Fruit fly (Drosophila melanogaster): Measurements from ENCODE around the gene CG14154.

The CG14154 gene

DNA sequence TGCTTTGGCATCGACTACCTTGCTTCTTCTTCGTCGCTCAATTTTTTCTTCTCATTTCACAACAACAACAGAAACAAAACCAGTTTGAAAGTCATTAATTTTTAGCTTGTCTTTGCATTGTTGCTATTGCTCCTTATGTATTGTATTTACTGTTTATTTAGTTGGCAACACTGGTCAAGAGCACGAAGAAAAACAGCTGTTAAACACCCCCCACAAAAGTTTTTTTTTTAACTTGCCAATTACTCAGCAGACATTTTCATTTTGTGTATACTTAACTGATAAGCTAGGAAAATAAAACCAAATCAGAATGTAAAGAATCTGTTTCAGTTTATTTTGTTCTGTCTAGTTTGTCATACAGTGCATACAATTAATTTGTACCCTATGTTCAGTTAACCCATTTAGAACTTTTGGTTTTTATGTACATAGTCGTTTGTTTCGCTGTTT is 38.0 kb downstream of the CG14154 start:
- TF ChIP-seq h (optimal IDR thresholded peaks at IDR 0.05), result no peak
- TF ChIP-seq ttk (optimal IDR thresholded peaks at IDR 0.05), result no peak
- TF ChIP-seq Myc (optimal IDR thresholded peaks at IDR 0.05), result no peak
- no peak for TF ChIP-seq Sin3A (optimal IDR thresholded peaks at IDR 0.05)
- no peak for TF ChIP-seq psq (optimal IDR thresholded peaks at IDR 0.05)

DNA sequence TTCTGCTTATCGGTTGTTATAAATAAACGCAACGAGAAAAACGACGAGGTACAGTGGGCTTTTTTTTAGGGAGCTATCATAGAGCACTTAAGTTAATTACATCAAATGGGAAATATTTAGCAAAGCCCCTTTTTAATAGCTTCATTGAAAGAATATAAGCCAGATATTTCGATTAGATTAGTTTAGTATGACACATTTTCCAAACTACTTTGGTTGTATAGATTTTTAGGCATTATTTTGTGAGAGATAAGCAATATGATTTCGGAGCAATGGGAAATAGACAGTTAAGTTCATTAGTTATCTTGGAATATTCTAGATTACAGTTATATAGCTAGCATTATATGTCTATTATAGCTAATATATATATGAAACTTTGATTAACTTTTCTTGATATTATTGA is 38.5 kb downstream of the CG14154 start:
- TF ChIP-seq Myc (optimal IDR thresholded peaks at IDR 0.05), result no peak
- TF ChIP-seq insv (optimal IDR thresholded peaks at IDR 0.05), result no peak
- no peak for TF ChIP-seq Sin3A (optimal IDR thresholded peaks at IDR 0.05)
- no peak for TF ChIP-seq psq (optimal IDR thresholded peaks at IDR 0.05)
- no peak for TF ChIP-seq h (optimal IDR thresholded peaks at IDR 0.05)
- TF ChIP-seq ttk (optimal IDR thresholded peaks at IDR 0.05), result no peak

DNA sequence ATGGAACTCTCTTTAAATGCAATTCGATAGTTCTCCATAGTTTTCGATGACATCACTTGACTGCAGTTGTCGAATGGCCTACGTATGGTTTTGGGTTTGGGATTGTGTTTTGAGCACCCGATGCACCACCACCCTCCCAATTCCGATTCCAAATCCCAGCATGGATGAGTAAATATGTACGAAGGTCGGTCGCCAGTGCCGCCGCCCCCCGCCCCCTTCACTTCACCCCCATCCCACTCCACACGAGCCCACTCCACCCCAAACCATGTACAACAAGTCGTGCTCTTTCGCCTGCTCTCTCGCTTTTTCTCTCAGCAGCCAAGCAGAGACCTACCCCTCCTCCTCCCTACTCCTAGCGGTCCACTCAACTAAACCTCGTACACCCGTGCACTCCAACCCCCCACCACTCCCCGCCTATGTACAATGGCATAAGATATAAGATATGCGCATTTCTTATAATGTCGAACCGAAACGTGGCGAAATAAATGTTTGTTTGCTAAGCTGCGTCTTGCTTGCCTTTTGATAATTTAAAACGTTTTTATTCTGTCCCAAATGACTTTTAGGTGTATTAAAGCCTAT is 39.1 kb downstream of the CG14154 start:
- TF ChIP-seq Sin3A (optimal IDR thresholded peaks at IDR 0.05) (no peak), psq (optimal IDR thresholded peaks at IDR 0.05) (no peak), insv (optimal IDR thresholded peaks at IDR 0.05) (no peak), h (optimal IDR thresholded peaks at IDR 0.05) (no peak), ttk (optimal IDR thresholded peaks at IDR 0.05) (no peak), Myc (optimal IDR thresholded peaks at IDR 0.05) (no peak)

DNA sequence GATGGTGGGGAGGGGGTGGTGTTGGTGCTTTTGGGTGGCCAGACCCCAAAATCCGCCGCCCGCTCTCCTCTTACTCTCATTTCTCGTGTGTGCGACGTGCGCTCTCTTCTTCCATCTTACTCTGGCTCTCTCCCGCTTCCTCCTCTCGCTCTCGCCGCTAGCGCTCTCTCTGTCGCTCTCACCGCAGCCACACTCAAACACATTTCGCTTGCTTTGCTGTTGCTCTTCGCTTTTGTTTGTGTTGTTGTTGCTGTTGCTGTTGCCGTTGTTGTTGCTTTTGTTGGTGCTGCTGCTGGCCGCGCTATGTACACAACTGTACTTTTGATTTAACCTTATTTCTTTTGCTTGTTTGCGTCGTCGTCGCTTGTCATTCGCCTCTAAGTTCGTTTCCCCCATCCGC is 40.1 kb downstream of the CG14154 start:
- TF ChIP-seq ttk (optimal IDR thresholded peaks at IDR 0.05), result no peak
- no peak for TF ChIP-seq Myc (optimal IDR thresholded peaks at IDR 0.05)
- TF ChIP-seq Sin3A (optimal IDR thresholded peaks at IDR 0.05), result no peak
- no peak for TF ChIP-seq insv (optimal IDR thresholded peaks at IDR 0.05)
- no peak for TF ChIP-seq h (optimal IDR thresholded peaks at IDR 0.05)
- no peak for TF ChIP-seq psq (optimal IDR thresholded peaks at IDR 0.05)

DNA sequence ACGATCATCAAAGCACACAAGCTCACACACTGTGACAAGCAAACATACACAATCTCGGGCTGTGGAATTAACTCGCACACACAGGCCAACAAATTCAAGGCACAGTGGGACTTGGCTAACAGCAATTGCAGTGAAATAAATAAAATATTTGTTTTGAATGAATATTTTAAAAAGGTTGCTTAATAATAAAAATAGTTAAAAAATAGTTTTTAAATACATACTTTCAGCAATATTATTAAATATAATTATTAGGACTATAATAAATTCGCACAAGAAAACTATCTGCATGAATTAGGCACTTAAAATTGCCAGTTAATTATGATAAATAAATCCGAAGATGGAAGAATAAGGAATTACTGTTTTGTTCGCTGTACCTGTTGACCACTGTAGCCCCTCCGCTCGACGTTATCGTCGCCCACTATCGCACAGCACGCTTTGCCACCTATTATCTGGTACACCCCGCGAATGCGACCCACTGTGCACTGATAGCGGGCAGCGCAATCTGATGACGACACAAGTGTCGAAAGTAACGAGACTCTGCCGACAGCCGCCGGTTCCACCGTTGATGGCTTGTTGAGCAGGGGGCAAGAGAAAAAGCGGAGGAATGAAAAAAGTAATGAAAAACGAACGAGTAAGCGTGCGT is 41.2 kb downstream of the CG14154 start:
- TF ChIP-seq Sin3A (optimal IDR thresholded peaks at IDR 0.05) (no peak), insv (optimal IDR thresholded peaks at IDR 0.05) (no peak), psq (optimal IDR thresholded peaks at IDR 0.05) (no peak), ttk (optimal IDR thresholded peaks at IDR 0.05) (no peak), h (optimal IDR thresholded peaks at IDR 0.05) (no peak), Myc (optimal IDR thresholded peaks at IDR 0.05) (no peak)

DNA sequence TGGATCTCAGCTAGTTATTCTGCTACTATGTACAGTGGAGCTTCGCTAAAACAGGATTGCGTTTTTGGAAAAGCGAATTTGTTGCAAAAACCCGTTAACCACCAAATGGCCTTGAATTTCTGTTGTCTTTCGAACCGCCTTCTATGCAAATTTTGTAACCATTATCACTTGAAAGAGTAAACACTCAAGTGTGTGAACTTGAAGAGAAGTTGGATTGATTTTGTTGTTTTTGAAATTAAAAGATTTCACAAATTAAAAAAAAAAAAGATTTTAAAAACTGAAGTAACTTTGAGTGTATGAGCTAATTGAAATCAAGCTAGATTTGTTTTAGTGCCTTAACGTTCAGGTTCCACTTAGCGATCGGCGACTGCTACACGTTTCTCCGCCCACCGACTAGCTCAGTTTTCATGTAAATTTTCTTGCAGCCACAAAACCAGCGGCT is 42.2 kb downstream of the CG14154 start:
- TF ChIP-seq psq (optimal IDR thresholded peaks at IDR 0.05), result no peak
- no peak for TF ChIP-seq Myc (optimal IDR thresholded peaks at IDR 0.05)
- no peak for TF ChIP-seq ttk (optimal IDR thresholded peaks at IDR 0.05)
- no peak for TF ChIP-seq h (optimal IDR thresholded peaks at IDR 0.05)
- TF ChIP-seq Sin3A (optimal IDR thresholded peaks at IDR 0.05), result no peak
- no peak for TF ChIP-seq insv (optimal IDR thresholded peaks at IDR 0.05)

DNA sequence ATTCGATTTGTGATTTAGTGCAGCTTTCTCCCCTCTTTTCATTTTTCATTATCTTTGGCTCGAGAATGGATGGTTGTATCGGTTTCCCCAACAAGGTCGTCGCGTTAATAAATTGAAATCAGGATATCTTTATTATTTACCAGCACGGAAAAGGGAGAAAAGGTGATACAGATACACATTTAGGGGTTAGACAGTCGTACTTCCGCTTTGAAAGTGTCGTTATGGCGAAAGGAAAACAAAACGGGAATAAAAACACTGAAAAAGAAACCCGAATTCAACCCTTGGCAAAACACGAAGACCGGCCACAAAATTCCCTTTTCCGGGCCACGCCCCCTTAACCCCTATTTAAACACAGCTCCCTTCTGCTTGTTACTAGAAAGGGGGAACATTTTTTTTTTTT is 42.8 kb downstream of the CG14154 start:
- TF ChIP-seq Sin3A (optimal IDR thresholded peaks at IDR 0.05) (no peak), h (optimal IDR thresholded peaks at IDR 0.05) (no peak), insv (optimal IDR thresholded peaks at IDR 0.05) (no peak), psq (optimal IDR thresholded peaks at IDR 0.05) (no peak), Myc (optimal IDR thresholded peaks at IDR 0.05) (no peak), ttk (optimal IDR thresholded peaks at IDR 0.05) (no peak)

DNA sequence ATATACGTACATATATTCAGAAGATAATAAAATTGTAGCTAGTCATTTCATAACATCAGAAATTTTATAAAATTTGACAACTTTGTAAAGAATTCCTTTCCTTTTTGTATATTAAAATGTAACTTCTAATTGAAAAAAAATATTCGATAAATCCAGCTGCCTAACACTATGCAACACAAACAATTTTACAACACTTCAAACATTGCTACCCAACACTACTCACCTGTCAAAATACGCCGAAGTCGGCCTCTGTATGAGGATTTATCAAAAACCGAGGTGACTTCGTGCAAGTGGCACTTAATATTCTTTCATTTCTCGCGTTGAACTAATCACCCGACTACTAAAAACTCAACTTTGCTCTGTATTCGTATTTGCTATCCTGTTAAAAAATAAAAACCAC is 44.9 kb downstream of the CG14154 start:
- TF ChIP-seq Sin3A (optimal IDR thresholded peaks at IDR 0.05) (no peak), Myc (optimal IDR thresholded peaks at IDR 0.05) (no peak), ttk (optimal IDR thresholded peaks at IDR 0.05) (no peak), insv (optimal IDR thresholded peaks at IDR 0.05) (no peak), psq (optimal IDR thresholded peaks at IDR 0.05) (no peak), h (optimal IDR thresholded peaks at IDR 0.05) (no peak)

DNA sequence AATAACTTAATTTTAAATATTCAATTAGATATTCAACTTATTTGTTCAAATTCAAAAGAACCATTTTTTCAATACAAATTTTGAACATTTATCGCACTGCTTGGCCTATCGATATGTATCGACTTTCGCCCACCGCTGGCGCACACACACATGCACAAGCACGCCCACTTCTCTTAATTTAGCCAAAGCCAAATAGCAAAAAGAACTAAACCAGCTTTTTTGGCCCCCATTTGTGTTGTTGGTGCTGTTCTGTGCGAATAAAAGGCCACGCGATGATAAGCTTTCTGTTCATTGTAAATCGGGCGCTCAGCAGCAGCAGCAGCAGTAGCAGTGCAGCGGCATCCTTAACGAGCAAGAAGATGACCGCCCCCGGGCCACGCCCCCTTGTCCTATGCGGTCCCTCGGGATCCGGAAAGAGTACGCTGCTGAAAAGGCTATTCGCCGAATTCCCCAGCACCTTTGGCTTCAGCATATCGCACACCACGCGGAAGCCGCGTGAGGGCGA is 49.3 kb downstream of the CG14154 start, which contains the start of gene CG11811:
CG11811 (plus strand) TSS at position 121 of the 505 bp plus-strand sequence.
- TF ChIP-seq ttk (optimal IDR thresholded peaks at IDR 0.05) (no peak), Myc (optimal IDR thresholded peaks at IDR 0.05) (no peak), psq (optimal IDR thresholded peaks at IDR 0.05) (no peak), h (optimal IDR thresholded peaks at IDR 0.05) (no peak), Sin3A (optimal IDR thresholded peaks at IDR 0.05) (no peak), insv (optimal IDR thresholded peaks at IDR 0.05) (no peak)
